Worm (Caenorhabditis elegans) whole organism, midembryonic: ENCODE measurements around the gene srg-41.

ENCODE experiments used
- T22C8.4 ChIP-seq: fragments of 200-800 bp; sonication (Bioruptor generic); IDR thresholded peaks from 2 replicates; pipeline ENCODE4 v1.3.6; 2022; ENCODE audit warnings: missing genetic modification characterization, missing compliant biosample characterization
- cog-1 ChIP-seq: sonication (generic microtip); optimal IDR thresholded peaks from 2 replicates; lab custom pipeline; 2016; ENCODE audit warnings: missing genetic modification characterization, missing compliant biosample characterization
- flt-1 ChIP-seq: fragments of 200-800 bp; sonication (Bioruptor generic); IDR thresholded peaks from 2 replicates; pipeline ENCODE4 v1.3.6; 2022; ENCODE audit warnings: missing genetic modification characterization, missing compliant biosample characterization
- klf-2 ChIP-seq: fragments of 200-800 bp; sonication (Bioruptor generic); conservative IDR thresholded peaks from 2 replicates; pipeline ENCODE4 v1.3.6; 2022; ENCODE audit warnings: missing genetic modification reagents, missing genetic modification characterization, missing compliant biosample characterization
- med-1 ChIP-seq: sonication (generic microtip); optimal IDR thresholded peaks from 2 replicates; lab custom pipeline; 2017; ENCODE audit warnings: missing genetic modification characterization, mild to moderate bottlenecking, missing compliant biosample characterization, antibody characterized with exemption, missing genetic modification reagents; ENCODE audit not compliant: insufficient read depth
- ref-1 ChIP-seq: fragments of 200-800 bp; sonication (Bioruptor generic); conservative IDR thresholded peaks from 2 replicates; pipeline ENCODE4 v1.3.6; 2022; ENCODE audit warnings: missing genetic modification reagents, missing genetic modification characterization, missing compliant biosample characterization
- tab-1 ChIP-seq: fragments of 200-800 bp; sonication (Bioruptor generic); IDR thresholded peaks from 2 replicates; pipeline ENCODE4 v1.3.6; 2022; ENCODE audit warnings: missing genetic modification characterization, missing compliant biosample characterization
- ztf-23 ChIP-seq: fragments of 200-800 bp; sonication (Bioruptor generic); IDR thresholded peaks from 2 replicates; pipeline ENCODE4 v1.3.6; 2022; ENCODE audit warnings: missing genetic modification reagents, missing genetic modification characterization, missing compliant biosample characterization
- ztf-29 ChIP-seq: fragments of 200-800 bp; sonication (Bioruptor generic); IDR thresholded peaks from 2 replicates; pipeline ENCODE4 v1.3.6; 2022; ENCODE audit warnings: missing genetic modification reagents, missing genetic modification characterization, missing compliant biosample characterization

The srg-41 gene

DNA sequence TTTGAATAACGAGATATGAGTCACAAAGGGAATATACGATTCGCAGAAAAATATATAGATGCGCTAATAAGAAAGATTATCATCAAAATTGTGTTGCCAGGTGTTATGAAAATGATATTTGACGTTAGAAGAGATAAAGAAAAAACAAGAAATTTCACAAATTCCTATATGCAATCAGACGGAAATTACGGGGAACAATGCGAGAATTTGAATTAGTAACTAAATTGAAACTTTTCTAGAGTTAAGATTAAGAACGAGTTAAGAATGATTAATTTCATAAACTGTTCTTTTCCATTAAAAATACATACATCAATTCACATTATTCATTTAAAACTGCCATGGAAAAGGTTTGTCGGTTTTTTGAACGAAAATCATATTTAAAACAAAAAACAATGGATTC is 34.4 kb upstream of the srg-41 start, which contains the start of gene clc-6:
TSS of gene clc-6 (minus strand) at position 101 of the 400 bp plus-strand sequence.
- TF ChIP-seq ztf-29 (no peak), cog-1 (tag; lab: Kevin White, UChicago) (no peak), ref-1 (GFP tag; lab: Robert Waterston, UW) (no peak), med-1 (GFP tag; lab: Kevin White, UChicago) (no peak), flt-1 (GFP tag; lab: Robert Waterston, UW) (no peak), tab-1 (GFP tag; lab: Robert Waterston, UW) (no peak), T22C8.4 (GFP tag; lab: Robert Waterston, UW) (no peak), ztf-23 (GFP tag; lab: Robert Waterston, UW) (no peak), klf-2 (no peak)

DNA sequence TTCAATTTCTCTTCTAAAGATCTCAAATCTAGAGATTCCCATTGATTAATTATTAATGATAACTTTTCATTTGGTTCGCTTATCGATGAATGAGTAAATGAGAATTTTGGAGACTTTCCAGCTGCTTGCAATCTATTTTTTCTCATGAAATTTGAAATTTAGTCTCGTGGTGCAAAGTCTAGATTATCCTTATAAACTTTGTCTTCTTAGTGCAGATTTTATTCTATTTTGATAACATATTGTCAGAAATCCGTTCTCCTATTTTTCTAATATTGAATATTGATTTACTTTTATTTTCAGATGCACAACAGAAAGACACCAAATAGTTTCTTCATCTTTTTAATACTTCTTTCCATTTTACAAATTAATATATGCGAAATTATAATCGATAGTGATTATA is 29.3 kb upstream of the srg-41 start, which contains the start of gene lgc-49:
TSS of gene lgc-49 (plus strand) at position 301 of the 400 bp plus-strand sequence.
- TF ChIP-seq ztf-29 (no peak), cog-1 (tag; lab: Kevin White, UChicago) (no peak), T22C8.4 (GFP tag; lab: Robert Waterston, UW) (no peak), klf-2 (no peak), flt-1 (GFP tag; lab: Robert Waterston, UW) (no peak), ref-1 (GFP tag; lab: Robert Waterston, UW) (no peak), ztf-23 (GFP tag; lab: Robert Waterston, UW) (no peak), med-1 (GFP tag; lab: Kevin White, UChicago) (no peak), tab-1 (GFP tag; lab: Robert Waterston, UW) (no peak)

DNA sequence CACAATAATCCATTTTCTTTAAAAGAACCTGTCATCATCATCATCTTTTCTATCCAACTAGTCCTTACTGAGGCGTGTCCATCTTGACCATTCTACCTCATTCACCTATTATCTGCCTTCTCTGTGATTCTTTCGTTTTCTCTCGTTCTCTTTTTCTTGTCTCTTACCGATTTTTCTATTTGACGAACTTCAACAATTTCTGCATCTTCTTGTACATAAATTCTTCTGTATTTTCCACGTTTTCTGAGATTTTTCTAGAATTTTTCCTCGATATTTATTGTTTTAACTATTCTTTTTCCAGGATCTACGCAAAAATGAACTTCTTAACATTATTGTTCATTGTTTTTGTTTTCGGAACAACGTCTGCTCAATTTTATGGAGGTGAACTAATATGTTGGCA is 21.2 kb upstream of the srg-41 start, which contains the start of gene cnc-10:
TSS of gene cnc-10 (plus strand) at position 301 of the 400 bp plus-strand sequence.
- TF ChIP-seq klf-2 (no peak), tab-1 (GFP tag; lab: Robert Waterston, UW) (no peak), flt-1 (GFP tag; lab: Robert Waterston, UW) (no peak), med-1 (GFP tag; lab: Kevin White, UChicago) (no peak), T22C8.4 (GFP tag; lab: Robert Waterston, UW) (no peak), cog-1 (tag; lab: Kevin White, UChicago) (no peak), ztf-23 (GFP tag; lab: Robert Waterston, UW) (no peak), ztf-29 (no peak), ref-1 (GFP tag; lab: Robert Waterston, UW) (no peak)

ce11 chrV:11180951-11181350 is 19.3 kb upstream of the srg-41 start:
- no peak for TF ChIP-seq ztf-23 (GFP tag; lab: Robert Waterston, UW)
- TF ChIP-seq med-1 (GFP tag; lab: Kevin White, UChicago), result no peak
- no peak for TF ChIP-seq klf-2
- no peak for TF ChIP-seq tab-1 (GFP tag; lab: Robert Waterston, UW)
- no peak for TF ChIP-seq T22C8.4 (GFP tag; lab: Robert Waterston, UW)
- no peak for TF ChIP-seq flt-1 (GFP tag; lab: Robert Waterston, UW)
- TF ChIP-seq ztf-29, result no peak
- TF ChIP-seq cog-1 (tag; lab: Kevin White, UChicago), result no peak
- TF ChIP-seq ref-1 (GFP tag; lab: Robert Waterston, UW), result no peak

ce11 chrV:11177577-11177976 is 15.9 kb upstream of the srg-41 start, which contains the start of gene gpa-1:
Gene gpa-1 (minus strand): TSS chrV:11177677.
- TF ChIP-seq tab-1 (GFP tag; lab: Robert Waterston, UW), result no peak
- TF ChIP-seq T22C8.4 (GFP tag; lab: Robert Waterston, UW), result no peak
- no peak for TF ChIP-seq med-1 (GFP tag; lab: Kevin White, UChicago)
- TF ChIP-seq cog-1 (tag; lab: Kevin White, UChicago), result no peak
- no peak for TF ChIP-seq flt-1 (GFP tag; lab: Robert Waterston, UW)
- TF ChIP-seq ztf-29, result no peak
- no peak for TF ChIP-seq klf-2
- no peak for TF ChIP-seq ztf-23 (GFP tag; lab: Robert Waterston, UW)
- no peak for TF ChIP-seq ref-1 (GFP tag; lab: Robert Waterston, UW)

ce11 chrV:11174663-11175062 is 13.0 kb upstream of the srg-41 start:
- TF ChIP-seq cog-1 (tag; lab: Kevin White, UChicago) (no peak), ref-1 (GFP tag; lab: Robert Waterston, UW) (no peak), ztf-23 (GFP tag; lab: Robert Waterston, UW) (no peak), tab-1 (GFP tag; lab: Robert Waterston, UW) (no peak), klf-2 (no peak), flt-1 (GFP tag; lab: Robert Waterston, UW) (no peak), med-1 (GFP tag; lab: Kevin White, UChicago) (no peak)

DNA sequence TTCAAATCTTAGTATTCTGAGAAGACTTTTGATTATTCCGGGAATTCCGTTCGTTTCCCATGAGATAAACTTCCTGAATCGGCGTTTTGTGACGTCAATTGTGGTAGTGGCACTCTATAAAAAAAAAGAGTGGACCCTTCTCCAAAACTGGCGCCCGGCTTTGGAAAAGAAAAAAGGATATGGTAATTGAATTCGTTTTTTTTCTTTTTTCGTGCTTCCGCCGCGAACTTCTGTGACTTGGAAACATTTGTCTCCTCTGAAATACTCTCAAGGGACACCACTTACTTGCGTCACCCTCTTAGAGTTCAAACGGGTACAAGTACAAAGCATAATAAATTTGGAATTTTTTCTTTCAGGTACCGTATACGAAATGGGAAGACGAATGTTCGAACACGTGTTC is 11.0 kb upstream of the srg-41 start:
- TF ChIP-seq flt-1 (GFP tag; lab: Robert Waterston, UW), result no peak
- TF ChIP-seq ref-1 (GFP tag; lab: Robert Waterston, UW), result no peak
- no peak for TF ChIP-seq klf-2
- TF ChIP-seq med-1 (GFP tag; lab: Kevin White, UChicago), result no peak
- TF ChIP-seq tab-1 (GFP tag; lab: Robert Waterston, UW), result no peak
- TF ChIP-seq cog-1 (tag; lab: Kevin White, UChicago), result no peak
- no peak for TF ChIP-seq ztf-23 (GFP tag; lab: Robert Waterston, UW)
- no peak for TF ChIP-seq T22C8.4 (GFP tag; lab: Robert Waterston, UW)
- TF ChIP-seq ztf-29, result no peak

ce11 chrV:11171906-11172305 is 10.2 kb upstream of the srg-41 start, which contains the start of gene T19C4.5:
Gene T19C4.5 (plus strand): TSS chrV:11172213.
- TF ChIP-seq tab-1 (GFP tag; lab: Robert Waterston, UW), result no peak
- no peak for TF ChIP-seq ztf-23 (GFP tag; lab: Robert Waterston, UW)
- TF ChIP-seq ztf-29, result no peak

- TF ChIP-seq ztf-29 (no peak), T22C8.4 (GFP tag; lab: Robert Waterston, UW) (no peak), med-1 (GFP tag; lab: Kevin White, UChicago) (no peak), flt-1 (GFP tag; lab: Robert Waterston, UW) (no peak), klf-2 (no peak), cog-1 (tag; lab: Kevin White, UChicago) (no peak), ref-1 (GFP tag; lab: Robert Waterston, UW) (no peak), tab-1 (GFP tag; lab: Robert Waterston, UW) (no peak), ztf-23 (GFP tag; lab: Robert Waterston, UW) (no peak)
These were observed 9.1 kb upstream of the srg-41 start for ce11 chrV:11170564-11171329.
